Fruit fly (Drosophila melanogaster) whole organism, wandering third instar larva: ENCODE results near the gene Cyp4ae1.

Experiments
- Abd-B ChIP-seq: fragments of >200 bp; optimal IDR thresholded peaks from 2 replicates; lab custom pipeline; 2017; ENCODE audit warnings: missing biosample characterization, missing genetic modification characterization
- CG32264 ChIP-seq: fragments of 200-800 bp; sonication (Bioruptor generic); optimal IDR thresholded peaks from 2 replicates; lab custom pipeline; 2016; ENCODE audit warnings: missing biosample characterization, missing genetic modification characterization
- CG9705 ChIP-seq: fragments of 200-800 bp; sonication (Bioruptor generic); optimal IDR thresholded peaks from 2 replicates; lab custom pipeline; 2018; ENCODE audit warnings: missing biosample characterization, mild to moderate bottlenecking, missing genetic modification characterization
- CrebA ChIP-seq: fragments of 200-800 bp; sonication (Bioruptor generic); optimal IDR thresholded peaks from 2 replicates; lab custom pipeline; 2016; ENCODE audit warnings: missing biosample characterization, mild to moderate bottlenecking, missing genetic modification characterization, borderline replicate concordance
- Dfd ChIP-seq: fragments of >200 bp; optimal IDR thresholded peaks from 2 replicates; lab custom pipeline; 2017; ENCODE audit warnings: missing biosample characterization, missing genetic modification characterization
- Dif ChIP-seq: fragments of 200-275, 200-300 bp; sonication (Bioruptor generic); optimal IDR thresholded peaks from 2 replicates; lab custom pipeline; 2018; ENCODE audit warnings: missing biosample characterization, missing genetic modification characterization; ENCODE audit not compliant: partially characterized antibody
- GATAd ChIP-seq: sonication (Bioruptor generic); optimal IDR thresholded peaks from 2 replicates; lab custom pipeline; 2016; ENCODE audit warnings: missing biosample characterization, missing genetic modification characterization
- HLH106 ChIP-seq: fragments of 200-800 bp; optimal IDR thresholded peaks from 3 replicates; lab custom pipeline; 2019; ENCODE audit warnings: missing biosample characterization, mild to moderate bottlenecking, missing genetic modification characterization, moderate library complexity
- Hnf4 ChIP-seq: fragments of 200-800 bp; sonication (Bioruptor generic); optimal IDR thresholded peaks from 2 replicates; lab custom pipeline; 2016; ENCODE audit warnings: missing biosample characterization, mild to moderate bottlenecking, missing genetic modification characterization
- Hr78 ChIP-seq: fragments of >200 bp; optimal IDR thresholded peaks from 2 replicates; lab custom pipeline; 2017; ENCODE audit warnings: missing biosample characterization, missing genetic modification characterization
- Hr83 ChIP-seq: fragments of 200-300 bp; sonication (Bioruptor generic); optimal IDR thresholded peaks from 2 replicates; lab custom pipeline; 2016; ENCODE audit warnings: missing biosample characterization, mild to moderate bottlenecking, missing genetic modification characterization, moderate library complexity; ENCODE audit not compliant: poor library complexity, severe bottlenecking
- Jra ChIP-seq: sonication (Bioruptor generic); optimal IDR thresholded peaks from 2 replicates; lab custom pipeline; 2016; ENCODE audit warnings: missing biosample characterization, missing genetic modification characterization
- Mio ChIP-seq: sonication (Bioruptor generic); optimal IDR thresholded peaks from 2 replicates; lab custom pipeline; 2016; ENCODE audit warnings: missing biosample characterization, missing genetic modification characterization
- Myc ChIP-seq: fragments of >200 bp; optimal IDR thresholded peaks from 2 replicates; lab custom pipeline; 2017
- N ChIP-seq: fragments of >200 bp; optimal IDR thresholded peaks from 2 replicates; lab custom pipeline; 2018; ENCODE audit warnings: missing biosample characterization, missing external identifiers, missing genetic modification characterization
- OdsH ChIP-seq: fragments of 200-800 bp; sonication (Bioruptor generic); optimal IDR thresholded peaks from 2 replicates; lab custom pipeline; 2016; ENCODE audit warnings: missing biosample characterization, mild to moderate bottlenecking, missing genetic modification characterization
- Rel ChIP-seq, 2 experiments: fragments of 200-800 bp; sonication (Bioruptor generic) in 1 of 2; optimal IDR thresholded peaks; 2 replicates in 1 of 2; 3 replicates in 1 of 2; lab custom pipeline; 2016 to 2019; ENCODE audit warnings: mild to moderate bottlenecking in 2 of 2, missing biosample characterization in 2 of 2, missing genetic modification characterization in 2 of 2, moderate library complexity in 1 of 2
- Sp1 ChIP-seq: fragments of 200-800 bp; sonication (Bioruptor generic); optimal IDR thresholded peaks from 3 replicates; lab custom pipeline; 2019; ENCODE audit warnings: missing biosample characterization, mild to moderate bottlenecking, missing genetic modification characterization, moderate library complexity
- Vsx2 ChIP-seq: fragments of 200-300, 225-300 bp; sonication (Bioruptor generic); optimal IDR thresholded peaks from 2 replicates; lab custom pipeline; 2018; ENCODE audit warnings: missing biosample characterization, missing genetic modification characterization; ENCODE audit not compliant: partially characterized antibody
- br ChIP-seq: fragments of 200-800 bp; sonication (Bioruptor generic); optimal IDR thresholded peaks from 2 replicates; lab custom pipeline; 2016; ENCODE audit warnings: missing biosample characterization, missing genetic modification characterization
- brk ChIP-seq: fragments of 200-800 bp; sonication (Bioruptor generic); optimal IDR thresholded peaks from 2 replicates; lab custom pipeline; 2016; ENCODE audit warnings: missing biosample characterization, mild to moderate bottlenecking, missing genetic modification characterization
- dl ChIP-seq, 2 experiments: fragments of 175-275, 200-275 bp in 1 of 2; fragments of 200-275 bp in 1 of 2; sonication (Bioruptor generic); optimal IDR thresholded peaks; lab custom pipeline; 2018; ENCODE audit warnings: mild to moderate bottlenecking in 2 of 2, missing biosample characterization in 2 of 2, missing genetic modification characterization in 2 of 2, moderate library complexity in 2 of 2; ENCODE audit not compliant: partially characterized antibody in 2 of 2, insufficient read depth in 1 of 2
- dmrt93B ChIP-seq: fragments of 200-800 bp; sonication (Bioruptor generic); optimal IDR thresholded peaks from 2 replicates; lab custom pipeline; 2018; ENCODE audit warnings: missing biosample characterization, mild to moderate bottlenecking, missing genetic modification characterization
- dsf ChIP-seq: sonication (Bioruptor generic); optimal IDR thresholded peaks from 2 replicates; lab custom pipeline; 2016; ENCODE audit warnings: missing biosample characterization, missing genetic modification characterization, borderline replicate concordance
- ey ChIP-seq: fragments of 200-800 bp; sonication (Bioruptor generic); optimal IDR thresholded peaks from 2 replicates; lab custom pipeline; 2016; ENCODE audit warnings: missing biosample characterization, missing genetic modification characterization
- foxo ChIP-seq, 2 experiments: fragments of 200-800 bp; sonication (Bioruptor generic); optimal IDR thresholded peaks; 2 replicates in 1 of 2; 3 replicates in 1 of 2; lab custom pipeline; 2016 to 2017; ENCODE audit warnings: missing biosample characterization in 2 of 2, missing genetic modification characterization in 2 of 2
- fru ChIP-seq: fragments of 200-800 bp; sonication (Bioruptor generic); optimal IDR thresholded peaks from 3 replicates; lab custom pipeline; 2016; ENCODE audit warnings: missing biosample characterization, mild to moderate bottlenecking, missing genetic modification characterization
- h ChIP-seq: fragments of 200-800 bp; sonication (Bioruptor generic); optimal IDR thresholded peaks from 3 replicates; lab custom pipeline; 2016; ENCODE audit warnings: missing biosample characterization, mild to moderate bottlenecking, missing genetic modification characterization
- jim ChIP-seq: fragments of 175-275, 200-325 bp; sonication (Bioruptor generic); optimal IDR thresholded peaks from 2 replicates; lab custom pipeline; 2016; ENCODE audit warnings: missing biosample characterization, mild to moderate bottlenecking, missing genetic modification characterization
- pan ChIP-seq: fragments of >200 bp; optimal IDR thresholded peaks from 2 replicates; lab custom pipeline; 2017
- sage ChIP-seq: fragments of 200-800 bp; sonication (Bioruptor generic); optimal IDR thresholded peaks from 2 replicates; lab custom pipeline; 2016; ENCODE audit warnings: missing biosample characterization, mild to moderate bottlenecking, missing genetic modification characterization
- sv ChIP-seq: fragments of 200-800 bp; sonication (Bioruptor generic); optimal IDR thresholded peaks from 3 replicates; lab custom pipeline; 2016; ENCODE audit warnings: missing biosample characterization, missing genetic modification characterization
- tai ChIP-seq: sonication (Bioruptor generic); optimal IDR thresholded peaks from 2 replicates; lab custom pipeline; 2016; ENCODE audit warnings: missing biosample characterization, missing genetic modification characterization
- usp ChIP-seq: fragments of >200 bp; optimal IDR thresholded peaks from 2 replicates; lab custom pipeline; 2017; ENCODE audit warnings: missing biosample characterization, missing genetic modification characterization

The Cyp4ae1 gene

dm6 chrX:2198272-2198571 is 19.4 kb downstream of the Cyp4ae1 start:
- TF ChIP-seq Dfd (GFP tag; lab: Kevin White, UChicago) (no peak), Myc (no peak), Rel (GFP tag; optimal IDR thresholded peaks at IDR 0.05; lab: Kevin White, UChicago) (no peak), Rel (tag; optimal IDR thresholded peaks at IDR 0.05; lab: Kevin White, UChicago) (peak; percentile 50)

DNA sequence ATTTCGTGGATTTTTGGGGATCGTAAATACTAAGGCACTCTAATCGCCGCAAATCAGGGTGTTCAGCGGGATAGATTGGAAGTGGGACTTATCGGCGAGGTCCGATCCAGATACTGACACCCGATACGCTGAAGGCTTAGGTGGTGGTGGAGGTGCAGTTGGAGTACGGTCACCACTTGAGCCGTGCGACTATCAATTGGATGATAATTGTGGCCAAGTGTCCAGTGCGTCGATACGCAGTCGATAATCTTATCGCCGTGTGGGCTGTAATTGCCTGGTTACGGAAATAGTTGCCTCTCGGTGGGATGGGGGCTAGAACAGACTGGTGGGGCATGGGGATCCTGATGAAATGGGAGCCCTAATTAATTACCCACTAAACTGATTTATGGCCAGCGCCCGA is 20.5 kb downstream of the Cyp4ae1 start:
- no peak for TF ChIP-seq jim
- no peak for TF ChIP-seq Myc
- TF ChIP-seq Mio, result no peak
- no peak for TF ChIP-seq Rel (GFP tag; optimal IDR thresholded peaks at IDR 0.05; lab: Kevin White, UChicago)
- no peak for TF ChIP-seq Rel (tag; optimal IDR thresholded peaks at IDR 0.05; lab: Kevin White, UChicago)
- peak; percentile 22 for TF ChIP-seq h (GFP tag; lab: Kevin White, UChicago)
- TF ChIP-seq Dfd (GFP tag; lab: Kevin White, UChicago), result no peak

DNA sequence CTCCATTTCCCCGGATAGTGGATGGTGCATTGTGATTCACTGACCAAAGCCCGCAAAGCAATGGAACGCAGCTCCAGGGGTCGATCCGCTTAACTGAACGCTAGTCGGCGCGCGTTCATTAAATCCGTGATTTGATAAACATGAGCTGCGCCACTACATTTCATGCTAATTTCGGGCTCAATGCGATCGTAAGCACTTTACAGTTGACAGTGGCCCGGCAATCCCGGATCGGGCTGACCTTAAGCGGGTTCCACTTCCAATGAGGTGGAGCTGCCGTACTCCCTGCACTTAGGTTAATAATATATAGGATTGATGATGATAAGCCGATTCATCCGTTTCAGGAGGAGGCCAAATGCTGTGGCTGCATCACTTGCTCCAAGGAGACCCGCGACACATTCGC is 25.0 kb downstream of the Cyp4ae1 start, which contains the start of gene FarO:
TSS of gene FarO (minus strand) at position 101 of the 400 bp plus-strand sequence.
- TF ChIP-seq foxo (GFP tag; optimal IDR thresholded peaks at IDR 0.05; lab: Kevin White, UChicago), result no peak
- TF ChIP-seq dmrt93B (GFP tag; lab: Kevin White, UChicago), result no peak

- TF ChIP-seq sv, result no peak
- no peak for TF ChIP-seq Myc
- TF ChIP-seq CrebA (GFP tag; lab: Kevin White, UChicago), result no peak
- TF ChIP-seq Rel (GFP tag; optimal IDR thresholded peaks at IDR 0.05; lab: Kevin White, UChicago), result no peak
- TF ChIP-seq Rel (tag; optimal IDR thresholded peaks at IDR 0.05; lab: Kevin White, UChicago), result no peak
- no peak for TF ChIP-seq br
- no peak for TF ChIP-seq Hr78 (GFP tag; lab: Kevin White, UChicago)
- no peak for TF ChIP-seq dl (GFP tag; optimal IDR thresholded peaks at IDR 0.05; lab: Kevin White, UChicago; ENCODE audit: insufficient read depth in 1 of 2, partially characterized antibody in 2 of 2)
- TF ChIP-seq Hnf4 (GFP tag; lab: Kevin White, UChicago), result no peak
- no peak for TF ChIP-seq Jra (GFP tag; lab: Kevin White, UChicago)
- no peak for TF ChIP-seq brk (GFP tag; lab: Kevin White, UChicago)
- no peak for TF ChIP-seq Dfd (GFP tag; lab: Kevin White, UChicago)
- no peak for TF ChIP-seq N (GFP tag; lab: Kevin White, UChicago)
- no peak for TF ChIP-seq Hr83 (GFP tag; lab: Kevin White, UChicago)
- TF ChIP-seq Dif (GFP tag; lab: Kevin White, UChicago), result no peak
- TF ChIP-seq h (GFP tag; lab: Kevin White, UChicago), result no peak
- TF ChIP-seq sage, result no peak
- TF ChIP-seq CG9705 (GFP tag; lab: Kevin White, UChicago), result no peak
- no peak for TF ChIP-seq ey (GFP tag; lab: Kevin White, UChicago)
These were observed 29.9 kb downstream of the Cyp4ae1 start for dm6 chrX:2208641-2209241.

DNA sequence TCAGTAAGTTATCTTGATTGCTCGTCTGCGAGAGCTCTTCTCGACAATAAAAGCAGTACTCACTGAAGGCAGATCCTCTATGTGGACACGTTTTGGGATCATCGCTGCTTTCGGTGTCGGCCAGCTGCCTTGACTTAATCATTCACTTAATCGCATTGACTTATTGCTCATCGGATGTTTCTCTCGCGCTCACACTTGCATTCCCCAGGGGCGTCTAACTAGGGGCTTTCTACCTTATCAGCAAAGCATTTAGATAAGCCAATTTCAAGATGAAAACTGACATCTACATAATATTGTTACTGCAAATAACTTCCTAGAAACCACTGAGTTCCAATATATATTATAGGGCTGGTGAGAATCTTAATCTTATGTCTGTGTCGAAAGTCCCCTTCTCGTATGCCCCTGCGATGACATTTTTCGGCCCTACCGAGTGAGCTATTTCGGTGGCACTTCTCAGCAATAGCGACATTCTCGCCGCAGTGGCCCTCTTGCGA is 33.6 kb downstream of the Cyp4ae1 start:
- TF ChIP-seq tai (GFP tag; lab: Kevin White, UChicago) (no peak), CG32264 (GFP tag; lab: Kevin White, UChicago) (no peak), h (GFP tag; lab: Kevin White, UChicago) (peak; percentile 15), Rel (GFP tag; optimal IDR thresholded peaks at IDR 0.05; lab: Kevin White, UChicago) (no peak), Rel (tag; optimal IDR thresholded peaks at IDR 0.05; lab: Kevin White, UChicago) (peak; percentile 65), foxo (GFP tag; optimal IDR thresholded peaks at IDR 0.05; lab: Kevin White, UChicago) (peak in 1 of 2 experiments; percentile 23), sage (no peak), fru (GFP tag; lab: Kevin White, UChicago) (peak; percentile 36), usp (GFP tag; lab: Kevin White, UChicago) (no peak), Vsx2 (no peak), OdsH (GFP tag; lab: Kevin White, UChicago) (no peak), Hr78 (GFP tag; lab: Kevin White, UChicago) (no peak), HLH106 (tag; lab: Kevin White, UChicago) (peak; percentile 36), GATAd (no peak), N (GFP tag; lab: Kevin White, UChicago) (no peak), dl (GFP tag; optimal IDR thresholded peaks at IDR 0.05; lab: Kevin White, UChicago; ENCODE audit: insufficient read depth in 1 of 2, partially characterized antibody in 2 of 2) (no peak), pan (lab: Kevin White, UChicago) (no peak), Abd-B (GFP tag; lab: Kevin White, UChicago) (no peak), jim (no peak), Mio (no peak), dsf (GFP tag; lab: Kevin White, UChicago) (no peak), Sp1 (no peak), dmrt93B (GFP tag; lab: Kevin White, UChicago) (no peak), CG9705 (GFP tag; lab: Kevin White, UChicago) (no peak)
- TF ChIP-seq, all 38 proteins: peak for 5
